4 fruit fly cellular contexts compared by ENCODE assay signal in genomic region chr2L:1638650-1639549, dm6.
TF ChIP-seq lines count a peak whose summit lies in the region.

No protein-coding gene starts in this region.

- TF ChIP-seq CTCF in whole organism, embryonic (GFP tag; optimal IDR thresholded peaks at IDR 0.05; lab: Kevin White, UChicago): peak; percentile 66

TF ChIP-seq in whole organism, embryonic, 481 proteins besides CTCF, POLR2A, EP300 and RAD21 (continues in another document):
- TF ChIP-seq CG34224 (GFP tag; IDR thresholded peaks at IDR 0.05; lab: Robert Waterston, UW; ENCODE audit: partially characterized antibody): no peak
- peak; percentile 99 for TF ChIP-seq tgo (GFP tag; IDR thresholded peaks at IDR 0.05; lab: Robert Waterston, UW)
- TF ChIP-seq mld (GFP tag; IDR thresholded peaks at IDR 0.05; lab: Robert Waterston, UW; ENCODE audit: partially characterized antibody): no peak
- peak; percentile 98 for TF ChIP-seq vfl (GFP tag; optimal IDR thresholded peaks at IDR 0.05; lab: Kevin White, UChicago)
- TF ChIP-seq CG13123 (GFP tag; optimal IDR thresholded peaks at IDR 0.05; lab: Kevin White, UChicago): peak; percentile 96
- peak; percentile 92 for TF ChIP-seq MBD-R2 (GFP tag; IDR thresholded peaks at IDR 0.05; lab: Robert Waterston, UW)
- peak; percentile 98 for TF ChIP-seq cwo (GFP tag; optimal IDR thresholded peaks at IDR 0.05; lab: Kevin White, UChicago)
- no peak for TF ChIP-seq Kr (GFP tag; optimal IDR thresholded peaks at IDR 0.05; lab: Kevin White, UChicago)
- peak; percentile 85 for TF ChIP-seq CkIIα-i1 (GFP tag; IDR thresholded peaks at IDR 0.05; lab: Robert Waterston, UW)
- peak; percentile 99 for TF ChIP-seq fd96Cb (tag; optimal IDR thresholded peaks at IDR 0.05; lab: Kevin White, UChicago)
- peak; percentile 92 for TF ChIP-seq CG14710 (tag; optimal IDR thresholded peaks at IDR 0.05; lab: Kevin White, UChicago)
- TF ChIP-seq CG16813 (GFP tag; IDR thresholded peaks at IDR 0.05; lab: Robert Waterston, UW; ENCODE audit: partially characterized antibody): no peak
- peak; percentile 92 for TF ChIP-seq zen (tag; optimal IDR thresholded peaks at IDR 0.05; lab: Kevin White, UChicago)
- TF ChIP-seq Adf1 (GFP tag; IDR thresholded peaks at IDR 0.05; lab: Robert Waterston, UW): peak; percentile 85
- peak; percentile 98 for TF ChIP-seq CG4404 (GFP tag; IDR thresholded peaks at IDR 0.05; lab: Robert Waterston, UW)
- TF ChIP-seq Sry-β (GFP tag; optimal IDR thresholded peaks at IDR 0.05; lab: Kevin White, UChicago): peak; percentile 56
- peak; percentile 17 for TF ChIP-seq CG15479 (GFP tag; optimal IDR thresholded peaks at IDR 0.05; lab: Kevin White, UChicago)
- peak; percentile 97 for TF ChIP-seq Mrtf (GFP tag; IDR thresholded peaks at IDR 0.05; lab: Robert Waterston, UW)
- TF ChIP-seq Dp (GFP tag; optimal IDR thresholded peaks at IDR 0.05; lab: Kevin White, UChicago): peak; percentile 32
- peak; percentile 99 for TF ChIP-seq CG13775 (GFP tag; optimal IDR thresholded peaks at IDR 0.05; lab: Kevin White, UChicago)
- TF ChIP-seq Rfx (GFP tag; IDR thresholded peaks at IDR 0.05; lab: Robert Waterston, UW): peak; percentile 99
- TF ChIP-seq NFAT (GFP tag; IDR thresholded peaks at IDR 0.05; lab: Robert Waterston, UW): no peak; the same call in none of the 2 replicates

TF ChIP-seq in whole organism, prepupa, 60 proteins besides CTCF, POLR2A, EP300 and RAD21 (continues in another document):
- TF ChIP-seq eg (GFP tag; IDR thresholded peaks at IDR 0.05; lab: Robert Waterston, UW): peak; percentile 69; the same call in 1 of the 3 replicates
- TF ChIP-seq Eip78C (GFP tag; lab: Kevin White, UChicago): peak; percentile 87
- TF ChIP-seq vri (GFP tag; optimal IDR thresholded peaks at IDR 0.05; lab: Kevin White, UChicago): no peak
- no peak for TF ChIP-seq Hr39 (GFP tag; optimal IDR thresholded peaks at IDR 0.05; lab: Kevin White, UChicago)
- TF ChIP-seq ss (GFP tag; optimal IDR thresholded peaks at IDR 0.05; lab: Kevin White, UChicago): peak in 1 of 2 experiments; percentile 16
- peak; percentile 38 for TF ChIP-seq fd59A (GFP tag; optimal IDR thresholded peaks at IDR 0.05; lab: Kevin White, UChicago)
- no peak for TF ChIP-seq CG6808 (GFP tag; optimal IDR thresholded peaks at IDR 0.05; lab: Kevin White, UChicago)
- TF ChIP-seq Hr38 (GFP tag; optimal IDR thresholded peaks at IDR 0.05; lab: Kevin White, UChicago): no peak
- TF ChIP-seq CG3919 (GFP tag; optimal IDR thresholded peaks at IDR 0.05; lab: Kevin White, UChicago): peak; percentile 26
- peak; percentile 47 for TF ChIP-seq CG10669 (GFP tag; optimal IDR thresholded peaks at IDR 0.05; lab: Kevin White, UChicago)
- TF ChIP-seq CG6854 (GFP tag; optimal IDR thresholded peaks at IDR 0.05; lab: Kevin White, UChicago): no peak
- peak; percentile 18 for TF ChIP-seq Ets96B (tag; optimal IDR thresholded peaks at IDR 0.05; lab: Kevin White, UChicago)
- no peak for TF ChIP-seq CG16779 (tag; optimal IDR thresholded peaks at IDR 0.05; lab: Kevin White, UChicago)
- TF ChIP-seq Lpt (GFP tag; optimal IDR thresholded peaks at IDR 0.05; lab: Kevin White, UChicago): no peak
- TF ChIP-seq CG32006 (GFP tag; optimal IDR thresholded peaks at IDR 0.05; lab: Kevin White, UChicago): peak; percentile 75
- TF ChIP-seq dsx (GFP tag; optimal IDR thresholded peaks at IDR 0.05; lab: Kevin White, UChicago; ENCODE audit: poor library complexity, severe bottlenecking): peak; percentile 39
- TF ChIP-seq Gug (GFP tag; IDR thresholded peaks at IDR 0.05; lab: Robert Waterston, UW): peak; percentile 70
- no peak for TF ChIP-seq lz (GFP tag; optimal IDR thresholded peaks at IDR 0.05; lab: Kevin White, UChicago)
- peak in 1 of 2 experiments; percentile 11 for TF ChIP-seq salr (GFP tag; optimal IDR thresholded peaks at IDR 0.05; lab: Kevin White, UChicago)
- no peak for TF ChIP-seq Sox102F (GFP tag; optimal IDR thresholded peaks at IDR 0.05; lab: Kevin White, UChicago)
- peak; percentile 93 for TF ChIP-seq fkh (GFP tag; optimal IDR thresholded peaks at IDR 0.05; lab: Kevin White, UChicago)
- TF ChIP-seq dac (GFP tag; optimal IDR thresholded peaks at IDR 0.05; lab: Kevin White, UChicago): peak; percentile 5
- TF ChIP-seq Hr4 (GFP tag; optimal IDR thresholded peaks at IDR 0.05; lab: Kevin White, UChicago): peak; percentile 53
- TF ChIP-seq svp (GFP tag; lab: Kevin White, UChicago): peak; percentile 31

TF ChIP-seq in whole organism, pupa, 21 proteins besides CTCF, POLR2A, EP300 and RAD21:
- TF ChIP-seq CG9948 (tag; optimal IDR thresholded peaks at IDR 0.05; lab: Kevin White, UChicago) (peak; percentile 66), Ets98B (GFP tag; IDR thresholded peaks at IDR 0.05; lab: Robert Waterston, UW) (no peak; the same call in 1 of the 2 replicates), CG17806 (tag; optimal IDR thresholded peaks at IDR 0.05; lab: Kevin White, UChicago) (peak; percentile 30), CG32121 (GFP tag; IDR thresholded peaks at IDR 0.05; lab: Robert Waterston, UW) (peak; percentile 70), CG8159 (tag; optimal IDR thresholded peaks at IDR 0.05; lab: Kevin White, UChicago) (peak; percentile 69), CG8301 (tag; optimal IDR thresholded peaks at IDR 0.05; lab: Kevin White, UChicago) (peak; percentile 64), CG15710 (tag; optimal IDR thresholded peaks at IDR 0.05; lab: Kevin White, UChicago) (peak; percentile 68), rn (GFP tag; IDR thresholded peaks at IDR 0.05; lab: Robert Waterston, UW) (no peak; the same call in 1 of the 2 replicates), CG14655 (GFP tag; optimal IDR thresholded peaks at IDR 0.05; lab: Kevin White, UChicago) (peak; percentile 81), Pif1B (GFP tag; optimal IDR thresholded peaks at IDR 0.05; lab: Kevin White, UChicago) (peak; percentile 18), CG10348 (GFP tag; IDR thresholded peaks at IDR 0.05; lab: Robert Waterston, UW) (peak; percentile 65), CG4496 (GFP tag; IDR thresholded peaks at IDR 0.05; lab: Robert Waterston, UW) (no peak; the same call in 2 of the 3 replicates), Pif1A (GFP tag; optimal IDR thresholded peaks at IDR 0.05; lab: Kevin White, UChicago) (no peak), EcR (GFP tag; optimal IDR thresholded peaks at IDR 0.05; lab: Kevin White, UChicago) (no peak), fd96Ca (GFP tag; IDR thresholded peaks at IDR 0.05; lab: Robert Waterston, UW) (peak; percentile 63; the same call in 2 of the 3 replicates), CG12605 (GFP tag; IDR thresholded peaks at IDR 0.05; lab: Robert Waterston, UW) (no peak)

TF ChIP-seq in whole organism, wandering third instar larva, 38 proteins besides CTCF, POLR2A, EP300 and RAD21:
- TF ChIP-seq lola (GFP tag; optimal IDR thresholded peaks at IDR 0.05; lab: Kevin White, UChicago) (no peak), sv (GFP tag; optimal IDR thresholded peaks at IDR 0.05; lab: Kevin White, UChicago) (peak; percentile 99)

Comparison
In these comparisons a context has a peak if more than half of its experiments do, and no peak if none do; other contexts are left out.
1. Of the 7 proteins assayed by ChIP-seq in both whole organism, embryonic and whole organism, prepupa: peak only in whole organism, embryonic: Blimp-1, CG16779, CG6854 and Sox102F; only in whole organism, prepupa: none; in both: Gug; in neither: 2.